Worm (Caenorhabditis elegans) whole organism, L4 larva: ENCODE data around the gene ddi-1.

ENCODE experiments used
- F26F4.8 ChIP-seq: fragments of 200-800 bp; sonication (Bioruptor generic); conservative IDR thresholded peaks from 2 replicates; pipeline ENCODE4 v1.3.6; 2022; ENCODE audit warnings: missing genetic modification characterization, missing compliant biosample characterization
- F37D6.2 ChIP-seq: sonication (generic microtip); optimal IDR thresholded peaks from 2 replicates; lab custom pipeline; 2016; ENCODE audit warnings: mild to moderate bottlenecking, missing genetic modification characterization, missing compliant biosample characterization
- F44E2.7 ChIP-seq: fragments of 200-800 bp; sonication (Bioruptor generic); IDR thresholded peaks from 2 replicates; pipeline ENCODE4 v2.1.2; 2022; ENCODE audit warnings: missing genetic modification characterization, missing compliant biosample characterization
- F49E8.2 ChIP-seq: sonication (generic microtip); optimal IDR thresholded peaks from 2 replicates; lab custom pipeline; 2016; ENCODE audit warnings: missing compliant biosample characterization, mild to moderate bottlenecking, missing genetic modification characterization, borderline replicate concordance
- R02D3.7 ChIP-seq: fragments of 150-350 bp; sonication (generic microtip); optimal IDR thresholded peaks from 3 replicates; lab custom pipeline; 2014; ENCODE audit warnings: missing biosample characterization, missing genetic modification characterization
- T20F7.1 ChIP-seq: fragments of 200-800 bp; sonication (Bioruptor generic); optimal IDR thresholded peaks from 2 replicates; lab custom pipeline; 2018; ENCODE audit warnings: mild to moderate bottlenecking, missing genetic modification characterization, missing compliant biosample characterization
- T26A8.4 ChIP-seq: fragments of 200-800 bp; sonication (Bioruptor generic); IDR thresholded peaks from 2 replicates; pipeline ENCODE4 v1.3.6; 2022; ENCODE audit warnings: missing genetic modification characterization, missing compliant biosample characterization
- Y105C5A.15 ChIP-seq: fragments of 200-800 bp; sonication (Bioruptor generic); IDR thresholded peaks from 2 replicates; pipeline ENCODE4 v1.3.6; 2022; ENCODE audit warnings: missing genetic modification characterization, missing compliant biosample characterization
- Y5F2A.4 ChIP-seq: fragments of 200-800 bp; sonication (Bioruptor generic); optimal IDR thresholded peaks from 2 replicates; lab custom pipeline; 2018; ENCODE audit warnings: mild to moderate bottlenecking, missing genetic modification characterization, missing compliant biosample characterization
- ZK546.5 ChIP-seq, 2 experiments: sonication (generic microtip); optimal IDR thresholded peaks; 2 replicates each; lab custom pipeline; 2017; ENCODE audit warnings: missing biosample characterization in 2 of 2, missing genetic modification characterization in 2 of 2
- attf-4 ChIP-seq: sonication (generic microtip); optimal IDR thresholded peaks from 3 replicates; lab custom pipeline; 2017; ENCODE audit warnings: missing biosample characterization, missing genetic modification characterization
- ceh-32 ChIP-seq: sonication (generic microtip); optimal IDR thresholded peaks from 2 replicates; lab custom pipeline; 2016; ENCODE audit warnings: mild to moderate bottlenecking, missing genetic modification characterization, missing compliant biosample characterization; ENCODE audit not compliant: poor library complexity
- ceh-82 ChIP-seq: sonication (generic microtip); optimal IDR thresholded peaks from 2 replicates; lab custom pipeline; 2017; ENCODE audit warnings: missing biosample characterization, missing genetic modification characterization
- cey-2 ChIP-seq: sonication (generic microtip); optimal IDR thresholded peaks from 3 replicates; lab custom pipeline; 2017; ENCODE audit warnings: missing genetic modification characterization, mild to moderate bottlenecking, missing compliant biosample characterization, antibody characterized with exemption, borderline replicate concordance; ENCODE audit not compliant: insufficient read depth
- ctbp-1 ChIP-seq: fragments of 200-800 bp; sonication (Bioruptor generic); IDR thresholded peaks from 2 replicates; pipeline ENCODE4 v1.3.6; 2022; ENCODE audit warnings: missing genetic modification reagents, missing genetic modification characterization, missing compliant biosample characterization
- daf-12 ChIP-seq: fragments of 150-350 bp; optimal IDR thresholded peaks from 2 replicates; lab custom pipeline; 2014; ENCODE audit warnings: missing biosample characterization, missing genetic modification reagents, missing genetic modification characterization
- daf-16 ChIP-seq, 3 experiments: sonication (generic microtip); optimal IDR thresholded peaks; 2 replicates each; lab custom pipeline; 2016 to 2017; ENCODE audit warnings: missing genetic modification characterization in 3 of 3, missing genetic modification reagents in 3 of 3, mild to moderate bottlenecking in 2 of 3, missing compliant biosample characterization in 2 of 3, missing biosample characterization in 1 of 3, moderate library complexity in 1 of 3
- dve-1 ChIP-seq: sonication (generic microtip); optimal IDR thresholded peaks from 2 replicates; lab custom pipeline; 2017; ENCODE audit warnings: antibody characterized with exemption, mild to moderate bottlenecking, missing genetic modification characterization, missing compliant biosample characterization; ENCODE audit not compliant: insufficient read depth
- egl-27 ChIP-seq: sonication (generic microtip); optimal IDR thresholded peaks from 3 replicates; lab custom pipeline; 2017; ENCODE audit warnings: missing biosample characterization, missing genetic modification reagents, missing genetic modification characterization
- egl-43 ChIP-seq: fragments of 200-800 bp; sonication (Bioruptor generic); IDR thresholded peaks from 2 replicates; pipeline ENCODE4 v1.3.6; 2022; ENCODE audit warnings: missing genetic modification reagents, missing genetic modification characterization, missing compliant biosample characterization
- fos-1 ChIP-seq: fragments of 150-350 bp; optimal IDR thresholded peaks from 2 replicates; lab custom pipeline; 2014; ENCODE audit warnings: missing biosample characterization, missing genetic modification characterization
- hlh-30 ChIP-seq: sonication (generic microtip); optimal IDR thresholded peaks from 2 replicates; lab custom pipeline; 2017; ENCODE audit warnings: antibody characterized with exemption, mild to moderate bottlenecking, missing genetic modification characterization, missing compliant biosample characterization; ENCODE audit not compliant: insufficient read depth
- lin-13 ChIP-seq: fragments of 150-350 bp; optimal IDR thresholded peaks from 2 replicates; lab custom pipeline; 2014; ENCODE audit warnings: missing biosample characterization, missing genetic modification reagents, missing genetic modification characterization
- lin-38 ChIP-seq: fragments of 200-800 bp; sonication (Bioruptor generic); IDR thresholded peaks from 2 replicates; pipeline ENCODE4 v1.3.6; 2022; ENCODE audit warnings: missing genetic modification reagents, missing genetic modification characterization, missing compliant biosample characterization
- lin-39 ChIP-seq: fragments of 150-350 bp; optimal IDR thresholded peaks from 2 replicates; lab custom pipeline; 2014; ENCODE audit warnings: missing biosample characterization, missing genetic modification reagents, missing genetic modification characterization
- mdl-1 ChIP-seq, 2 experiments: fragments of 150-350 bp in 1 of 2; sonication (generic microtip) in 1 of 2; optimal IDR thresholded peaks; 2 replicates each; lab custom pipeline; 2014 to 2017; ENCODE audit warnings: missing biosample characterization in 2 of 2, missing genetic modification characterization in 2 of 2
- mdt-29 ChIP-seq: fragments of 200-800 bp; sonication (Bioruptor generic); IDR thresholded peaks from 2 replicates; pipeline ENCODE4 v1.3.6; 2022; ENCODE audit warnings: missing genetic modification reagents, missing genetic modification characterization, missing compliant biosample characterization
- mep-1 ChIP-seq: fragments of 150-350 bp; sonication (generic microtip); optimal IDR thresholded peaks from 3 replicates; lab custom pipeline; 2014; ENCODE audit warnings: missing biosample characterization, missing genetic modification characterization
- nhr-11 ChIP-seq: fragments of 150-350 bp; optimal IDR thresholded peaks from 2 replicates; lab custom pipeline; 2014; ENCODE audit warnings: missing biosample characterization, missing genetic modification characterization
- nhr-237 ChIP-seq: sonication (generic microtip); optimal IDR thresholded peaks from 2 replicates; lab custom pipeline; 2017; ENCODE audit warnings: missing biosample characterization, missing genetic modification characterization
- nhr-25 ChIP-seq: sonication (generic microtip); optimal IDR thresholded peaks from 2 replicates; lab custom pipeline; 2017; ENCODE audit warnings: missing genetic modification characterization, mild to moderate bottlenecking, missing compliant biosample characterization, antibody characterized with exemption, moderate library complexity, borderline replicate concordance; ENCODE audit not compliant: insufficient read depth
- nhr-41 ChIP-seq: fragments of 200-800 bp; sonication (Bioruptor generic); IDR thresholded peaks from 2 replicates; pipeline ENCODE4 v1.3.6; 2022; ENCODE audit warnings: missing genetic modification reagents, missing genetic modification characterization, missing compliant biosample characterization
- pha-4 ChIP-seq, 2 experiments: fragments of 150-350 bp in 1 of 2; fragments of 200-800 bp in 1 of 2; sonication (Bioruptor generic) in 1 of 2; IDR thresholded peaks in 1 of 2; optimal IDR thresholded peaks in 1 of 2; 2 replicates each; pipeline versions ENCODE4 v1.3.6 to Lab custom; 2014 to 2022; ENCODE audit warnings: missing genetic modification characterization in 2 of 2, missing genetic modification reagents in 2 of 2, missing biosample characterization in 1 of 2, missing compliant biosample characterization in 1 of 2
- pqm-1 ChIP-seq: sonication (generic microtip); optimal IDR thresholded peaks from 2 replicates; lab custom pipeline; 2017; ENCODE audit warnings: missing biosample characterization, missing genetic modification characterization
- rbr-2 ChIP-seq: sonication (generic microtip); optimal IDR thresholded peaks from 2 replicates; lab custom pipeline; 2016; ENCODE audit warnings: missing genotype, missing genetic modification characterization, missing compliant biosample characterization
- saeg-2 ChIP-seq: fragments of 200-800 bp; sonication (Bioruptor generic); IDR thresholded peaks from 2 replicates; pipeline ENCODE4 v1.3.6; 2022; ENCODE audit warnings: missing genetic modification reagents, missing genetic modification characterization, missing compliant biosample characterization
- snpc-1.2 ChIP-seq: fragments of 200-800 bp; sonication (Bioruptor generic); IDR thresholded peaks from 2 replicates; pipeline ENCODE4 v1.3.6; 2022; ENCODE audit warnings: missing genetic modification reagents, missing genetic modification characterization, missing compliant biosample characterization
- spr-1 ChIP-seq: sonication (generic microtip); optimal IDR thresholded peaks from 2 replicates; lab custom pipeline; 2016; ENCODE audit warnings: mild to moderate bottlenecking, missing genetic modification characterization, missing compliant biosample characterization
- tag-97 ChIP-seq: fragments of 200-800 bp; sonication (Bioruptor generic); IDR thresholded peaks from 2 replicates; pipeline ENCODE4 v1.3.6; 2022; ENCODE audit warnings: missing genetic modification characterization, missing compliant biosample characterization
- unc-39 ChIP-seq: sonication (generic microtip); optimal IDR thresholded peaks from 2 replicates; lab custom pipeline; 2017; ENCODE audit warnings: missing biosample characterization, missing genetic modification characterization
- vab-7 ChIP-seq: fragments of 200-800 bp; sonication (Bioruptor generic); IDR thresholded peaks from 2 replicates; pipeline ENCODE4 v1.3.6; 2022; ENCODE audit warnings: missing genetic modification reagents, missing genetic modification characterization, missing compliant biosample characterization
- zag-1 ChIP-seq: fragments of 150-350 bp; optimal IDR thresholded peaks from 2 replicates; lab custom pipeline; 2014; ENCODE audit warnings: missing biosample characterization, missing genetic modification characterization
- zfp-2 ChIP-seq: sonication (generic microtip); optimal IDR thresholded peaks from 2 replicates; lab custom pipeline; 2016; ENCODE audit warnings: mild to moderate bottlenecking, missing genetic modification characterization, missing compliant biosample characterization
- zfp-3 ChIP-seq: fragments of 200-800 bp; sonication (Bioruptor generic); conservative IDR thresholded peaks from 2 replicates; pipeline ENCODE4 v1.3.6; 2022; ENCODE audit warnings: missing genetic modification reagents, missing genetic modification characterization, missing compliant biosample characterization

The ddi-1 gene

ce11 chrIV:6522305-6522917 is at the start of gene ddi-1:
ddi-1 (plus strand) TSS chrIV:6522867.
- TF ChIP-seq F44E2.7 (GFP tag; lab: Robert Waterston, UW) (no peak), unc-39 (tag; lab: Kevin White, UChicago) (no peak), zfp-2 (tag; lab: Kevin White, UChicago) (no peak), lin-38 (peak; percentile 33), cey-2 (no peak), tag-97 (GFP tag; lab: Robert Waterston, UW) (no peak), spr-1 (tag; lab: Kevin White, UChicago) (no peak), dve-1 (no peak), pqm-1 (tag; lab: Kevin White, UChicago) (no peak), Y5F2A.4 (GFP tag; lab: Kevin White, UChicago) (no peak), hlh-30 (tag; lab: Kevin White, UChicago) (peak; percentile 82), ceh-82 (tag; lab: Kevin White, UChicago) (no peak), zag-1 (no peak)

- TF ChIP-seq F49E8.2 (tag; lab: Kevin White, UChicago), result no peak
- TF ChIP-seq F37D6.2 (tag; lab: Kevin White, UChicago), result no peak
- TF ChIP-seq snpc-1.2 (GFP tag; lab: Robert Waterston, UW), result no peak
- TF ChIP-seq lin-13 (GFP tag; lab: Kevin White, UChicago), result no peak
- no peak for TF ChIP-seq daf-12 (tag; lab: Kevin White, UChicago)
- no peak for TF ChIP-seq zfp-3 (GFP tag; lab: Robert Waterston, UW)
- no peak for TF ChIP-seq dve-1
- TF ChIP-seq pqm-1 (tag; lab: Kevin White, UChicago), result no peak
- TF ChIP-seq mdl-1 (tag; optimal IDR thresholded peaks at IDR 0.05; lab: Kevin White, UChicago), result no peak
- no peak for TF ChIP-seq nhr-237
- TF ChIP-seq, all 104 proteins: peak for 0
Observed at ce11 chrIV:6473140-6473539, 49.5 kb upstream of the ddi-1 start, which contains the start of gene Y73B6BL.27. Y73B6BL.27 (minus strand) TSS chrIV:6473240.

ce11 chrIV:6474751-6475150 is 47.9 kb upstream of the ddi-1 start:
- TF ChIP-seq fos-1 (no peak), vab-7 (no peak), dve-1 (peak; percentile 32), daf-12 (tag; lab: Kevin White, UChicago) (no peak), ceh-82 (tag; lab: Kevin White, UChicago) (no peak), daf-16 (GFP tag; optimal IDR thresholded peaks at IDR 0.05; lab: Kevin White, UChicago) (peak in 1 of 2 experiments; percentile 12), daf-16 (tag; optimal IDR thresholded peaks at IDR 0.05; lab: Kevin White, UChicago) (peak; percentile 86), nhr-25 (tag; lab: Kevin White, UChicago) (no peak), ctbp-1 (GFP tag; lab: Robert Waterston, UW) (no peak), saeg-2 (GFP tag; lab: Robert Waterston, UW) (no peak), mdl-1 (tag; optimal IDR thresholded peaks at IDR 0.05; lab: Kevin White, UChicago) (no peak), T20F7.1 (GFP tag; lab: Kevin White, UChicago) (no peak), mep-1 (tag; lab: Kevin White, UChicago) (peak; percentile 44), F26F4.8 (no peak), ZK546.5 (tag; optimal IDR thresholded peaks at IDR 0.05; lab: Kevin White, UChicago) (no peak), snpc-1.2 (GFP tag; lab: Robert Waterston, UW) (no peak), egl-27 (tag; lab: Kevin White, UChicago) (no peak), pha-4 (GFP tag; IDR thresholded peaks at IDR 0.05; lab: Robert Waterston, UW) (no peak), pha-4 (tag; optimal IDR thresholded peaks at IDR 0.05; lab: Kevin White, UChicago) (no peak), zag-1 (no peak), T26A8.4 (GFP tag; lab: Robert Waterston, UW) (no peak), nhr-11 (peak; percentile 17), rbr-2 (tag; lab: Kevin White, UChicago) (peak; percentile 29), attf-4 (tag; lab: Kevin White, UChicago) (no peak), ceh-32 (no peak), R02D3.7 (tag; lab: Kevin White, UChicago) (no peak), mdt-29 (GFP tag; lab: Robert Waterston, UW) (no peak), Y105C5A.15 (no peak), nhr-41 (GFP tag; lab: Robert Waterston, UW) (no peak), F49E8.2 (tag; lab: Kevin White, UChicago) (no peak), egl-43 (GFP tag; lab: Robert Waterston, UW) (no peak), unc-39 (tag; lab: Kevin White, UChicago) (no peak), lin-39 (tag; lab: Kevin White, UChicago) (no peak)
